Fruit fly (Drosophila melanogaster): ENCODE measurements around the gene CG42824.

The CG42824 gene

DNA sequence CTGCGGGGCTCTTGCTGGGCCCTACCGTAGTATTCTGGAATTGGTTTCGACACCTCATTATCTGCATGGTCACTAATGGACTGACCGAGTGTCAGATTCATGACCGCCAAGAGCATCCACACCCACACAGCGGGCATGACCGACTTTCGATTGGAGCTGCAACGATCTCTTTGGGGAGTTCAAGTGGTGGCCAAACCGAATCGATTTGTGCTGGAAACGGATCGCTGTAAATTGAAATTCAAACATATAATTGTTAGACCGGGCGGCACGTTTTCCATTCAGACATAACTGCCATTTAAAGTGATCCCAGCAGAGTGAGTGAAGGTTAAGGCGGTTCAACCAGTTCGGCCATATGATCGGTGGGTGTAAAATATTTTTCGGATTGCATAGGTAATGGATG is at the start of gene CG42824, which contains the start of gene CG42798:
TSS of gene CG42824 (minus strand) at position 101 of the 400 bp plus-strand sequence.
TSS of gene CG42798 (plus strand) at position 268 of the 400 bp plus-strand sequence.
- TF ChIP-seq CTCF (optimal IDR thresholded peaks at IDR 0.05) (no peak), CG8478 (optimal IDR thresholded peaks at IDR 0.05) (no peak)

DNA sequence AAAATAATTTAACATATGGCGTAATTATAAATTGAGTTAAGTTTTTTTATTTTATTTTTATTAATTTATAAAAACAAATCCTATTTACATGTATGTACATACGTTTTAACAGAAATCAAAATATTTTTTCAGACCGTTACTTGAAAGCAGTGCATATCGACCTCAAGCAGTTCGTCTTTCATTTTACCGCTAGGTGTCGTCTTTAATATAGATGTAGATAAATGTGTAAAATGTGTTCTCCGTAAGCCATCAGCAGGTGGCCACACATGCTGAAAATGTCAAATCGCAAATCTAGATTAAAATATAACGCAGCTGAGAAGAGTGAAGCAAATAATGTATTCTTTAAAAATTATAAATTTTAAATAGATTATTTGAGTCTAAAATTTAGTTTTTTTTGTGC is 43.1 kb upstream of the CG42824 start:
- TF ChIP-seq CTCF (optimal IDR thresholded peaks at IDR 0.05), result peak; percentile 84 to 91
- no peak for TF ChIP-seq CG8478 (optimal IDR thresholded peaks at IDR 0.05)

DNA sequence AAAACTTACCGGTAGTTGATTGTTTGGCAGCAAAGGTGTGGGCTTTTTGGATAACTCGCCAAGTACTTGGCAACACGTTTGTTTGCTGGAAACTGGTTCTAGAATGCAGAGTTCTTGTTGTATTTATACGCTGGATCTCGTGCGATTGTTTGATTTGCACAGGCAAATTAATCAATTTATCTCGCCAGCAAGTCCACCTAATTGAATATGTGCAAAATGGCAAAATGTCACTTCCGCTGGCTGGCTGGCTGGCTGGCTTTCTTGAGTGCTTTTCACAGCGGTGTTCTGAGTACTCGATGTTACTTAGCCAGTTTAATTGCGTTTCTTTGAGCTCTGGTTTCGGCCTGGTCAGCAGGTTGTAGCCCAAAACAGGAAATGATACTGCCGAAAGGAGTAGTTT is 42.4 kb upstream of the CG42824 start, which contains the start of gene Eh:
TSS of gene Eh (minus strand) at position 101 of the 400 bp plus-strand sequence.
- no peak for TF ChIP-seq CTCF (optimal IDR thresholded peaks at IDR 0.05)
- no peak for TF ChIP-seq CG8478 (optimal IDR thresholded peaks at IDR 0.05)

dm6 chr3R:17447615-17448014 is 41.3 kb upstream of the CG42824 start:
- TF ChIP-seq CG8478 (optimal IDR thresholded peaks at IDR 0.05), result no peak
- TF ChIP-seq CTCF (optimal IDR thresholded peaks at IDR 0.05), result no peak

DNA sequence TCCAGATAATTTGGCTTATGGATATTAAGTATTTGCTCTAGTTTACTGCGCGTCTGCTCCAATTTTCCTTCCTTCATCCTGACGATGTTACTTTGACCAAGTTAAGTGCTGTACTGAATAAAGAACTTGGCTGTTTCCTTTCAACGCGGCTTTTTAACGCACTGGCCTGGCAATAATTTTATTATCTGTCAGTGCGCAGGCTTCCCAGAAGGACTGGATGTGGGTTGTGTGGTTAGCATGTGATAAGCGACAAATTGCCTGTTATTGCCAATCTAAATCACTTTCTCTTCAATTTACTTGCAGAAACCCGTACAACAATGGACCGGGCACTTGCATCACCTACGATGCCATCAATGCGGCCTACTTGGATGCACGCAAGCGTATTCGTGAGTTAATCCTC is 34.3 kb upstream of the CG42824 start, which contains the start of gene CG14331:
TSS of gene CG14331 (minus strand) at position 101 of the 400 bp plus-strand sequence.
- TF ChIP-seq CTCF (optimal IDR thresholded peaks at IDR 0.05), result no peak
- no peak for TF ChIP-seq CG8478 (optimal IDR thresholded peaks at IDR 0.05)

dm6 chr3R:17434330-17434729 is 28.0 kb upstream of the CG42824 start, which contains the start of gene CG44090:
Gene CG44090, minus strand, starts transcription at chr3R:17434430.
- no peak for TF ChIP-seq CG8478 (optimal IDR thresholded peaks at IDR 0.05)
- no peak for TF ChIP-seq CTCF (optimal IDR thresholded peaks at IDR 0.05)

- TF ChIP-seq CG8478 (optimal IDR thresholded peaks at IDR 0.05), result no peak
- no peak for TF ChIP-seq CTCF (optimal IDR thresholded peaks at IDR 0.05)
Observed at dm6 chr3R:17433117-17433516, 26.8 kb upstream of the CG42824 start.

DNA sequence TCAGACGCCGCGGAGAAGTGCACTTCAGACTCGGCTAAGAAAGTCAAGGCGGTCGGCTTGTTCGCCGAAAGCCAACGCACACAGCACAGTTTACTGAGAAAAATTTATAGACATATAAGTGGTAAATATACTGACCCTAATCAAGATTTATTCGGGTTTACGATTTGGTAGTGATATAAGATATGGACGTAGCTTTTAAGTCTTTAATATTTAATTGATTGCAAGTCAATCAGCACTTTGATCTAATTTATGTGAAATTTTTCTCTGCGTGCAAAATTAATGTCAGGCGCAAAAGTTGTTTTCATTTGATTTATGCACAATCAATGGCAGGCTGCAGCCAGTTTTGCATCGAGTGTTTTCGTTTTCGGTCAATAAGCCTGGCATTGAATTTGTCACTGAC is 24.2 kb upstream of the CG42824 start:
- TF ChIP-seq CTCF (optimal IDR thresholded peaks at IDR 0.05) (no peak), CG8478 (optimal IDR thresholded peaks at IDR 0.05) (no peak)

DNA sequence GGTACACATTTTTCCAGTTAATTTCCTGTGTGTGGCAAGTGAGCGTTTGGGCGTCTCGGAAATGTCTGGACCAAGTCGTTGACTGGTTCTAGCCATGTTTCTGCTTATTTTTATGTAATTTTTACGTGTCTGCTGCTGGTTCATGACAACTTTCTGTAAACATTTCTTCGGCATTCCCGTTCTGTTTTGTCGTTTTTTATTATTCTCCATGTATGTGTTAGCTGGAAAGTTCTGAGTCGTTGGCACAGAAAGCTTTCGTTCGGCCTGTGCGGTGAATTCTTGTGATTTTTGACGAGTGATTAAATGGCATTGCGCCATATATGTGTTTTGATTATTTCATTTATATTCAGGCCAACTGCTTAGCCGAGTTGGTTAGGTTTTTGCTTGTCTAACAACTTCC is 20.0 kb upstream of the CG42824 start:
- TF ChIP-seq CTCF (optimal IDR thresholded peaks at IDR 0.05), result no peak
- no peak for TF ChIP-seq CG8478 (optimal IDR thresholded peaks at IDR 0.05)

dm6 chr3R:17425417-17425915 is 19.2 kb upstream of the CG42824 start, which contains the start of gene cysu:
Gene cysu, plus strand, starts transcription at chr3R:17425768.
- TF ChIP-seq CG8478 (optimal IDR thresholded peaks at IDR 0.05) (no peak), CTCF (optimal IDR thresholded peaks at IDR 0.05) (no peak)

- TF ChIP-seq CG8478 (optimal IDR thresholded peaks at IDR 0.05) (no peak), CTCF (optimal IDR thresholded peaks at IDR 0.05) (no peak)
Observed at dm6 chr3R:17422102-17422501, 15.8 kb upstream of the CG42824 start, which contains the start of gene CG14332. Gene CG14332, minus strand, starts transcription at chr3R:17422202.

- no peak for TF ChIP-seq CG8478 (optimal IDR thresholded peaks at IDR 0.05)
- no peak for TF ChIP-seq CTCF (optimal IDR thresholded peaks at IDR 0.05)
Observed at dm6 chr3R:17420338-17420737, 14.0 kb upstream of the CG42824 start, which contains the start of gene CG42835. Gene CG42835, plus strand, starts transcription at chr3R:17420638.

- TF ChIP-seq CG8478 (optimal IDR thresholded peaks at IDR 0.05) (no peak), CTCF (optimal IDR thresholded peaks at IDR 0.05) (no peak)
Observed at dm6 chr3R:17418459-17418858, 12.1 kb upstream of the CG42824 start, which contains the start of gene CG42834. Gene CG42834, plus strand, starts transcription at chr3R:17418759.

dm6 chr3R:17417167-17417566 is 10.9 kb upstream of the CG42824 start, which contains the start of gene CG33333:
Gene CG33333, plus strand, starts transcription at chr3R:17417467.
- TF ChIP-seq CTCF (optimal IDR thresholded peaks at IDR 0.05), result no peak
- no peak for TF ChIP-seq CG8478 (optimal IDR thresholded peaks at IDR 0.05)

dm6 chr3R:17415439-17415838 is 9.1 kb upstream of the CG42824 start, which contains the start of gene CG5866:
Gene CG5866, plus strand, starts transcription at chr3R:17415739.
- TF ChIP-seq CG8478 (optimal IDR thresholded peaks at IDR 0.05) (no peak), CTCF (optimal IDR thresholded peaks at IDR 0.05) (no peak)

- TF ChIP-seq CG8478 (optimal IDR thresholded peaks at IDR 0.05) (no peak), CTCF (optimal IDR thresholded peaks at IDR 0.05) (no peak)
Observed at dm6 chr3R:17413601-17414000, 7.3 kb upstream of the CG42824 start, which contains the start of gene CG42822. Gene CG42822, plus strand, starts transcription at chr3R:17413901.

All from S2 (cell line).